Fruit fly (Drosophila melanogaster) whole organism, embryonic: ENCODE results near the gene msl-3.

Experiments
- Blimp-1 ChIP-seq: fragments of 200-800 bp; sonication (Bioruptor generic); optimal IDR thresholded peaks from 3 replicates; lab custom pipeline; 2018; ENCODE audit warnings: missing biosample characterization, missing genetic modification characterization, mild to moderate bottlenecking, moderate library complexity, missing genetic modification reagents
- CG10979 ChIP-seq: fragments of 200-800 bp; sonication (Bioruptor generic); optimal IDR thresholded peaks from 2 replicates; lab custom pipeline; 2018; ENCODE audit warnings: missing biosample characterization, mild to moderate bottlenecking, missing genetic modification characterization, moderate library complexity
- CG11504 ChIP-seq: fragments of 200-800 bp; sonication (Bioruptor generic); optimal IDR thresholded peaks from 3 replicates; lab custom pipeline; 2019; ENCODE audit warnings: missing biosample characterization, mild to moderate bottlenecking, missing genetic modification characterization, moderate library complexity
- CG11723 ChIP-seq: fragments of 200-800 bp; sonication (Bioruptor generic); optimal IDR thresholded peaks from 2 replicates; lab custom pipeline; 2017; ENCODE audit warnings: missing biosample characterization, mild to moderate bottlenecking, missing genetic modification characterization
- CG12104 ChIP-seq: fragments of 200-800 bp; sonication (Bioruptor generic); optimal IDR thresholded peaks from 3 replicates; lab custom pipeline; 2016; ENCODE audit warnings: missing biosample characterization, missing genetic modification characterization
- CG14710 ChIP-seq: fragments of 200-800 bp; sonication (Bioruptor generic); optimal IDR thresholded peaks from 3 replicates; lab custom pipeline; 2019; ENCODE audit warnings: missing biosample characterization, mild to moderate bottlenecking, missing genetic modification characterization, moderate library complexity
- CG15269 ChIP-seq: fragments of 200-800 bp; sonication (Bioruptor generic); optimal IDR thresholded peaks from 2 replicates; lab custom pipeline; 2018; ENCODE audit warnings: missing biosample characterization, mild to moderate bottlenecking, missing genetic modification characterization, moderate library complexity
- CG15479 ChIP-seq: fragments of 200-800 bp; sonication (Bioruptor generic); optimal IDR thresholded peaks from 3 replicates; lab custom pipeline; 2019; ENCODE audit warnings: missing biosample characterization, mild to moderate bottlenecking, missing genetic modification characterization, moderate library complexity
- CG1602 ChIP-seq: fragments of 200-800 bp; sonication (Bioruptor generic); optimal IDR thresholded peaks from 3 replicates; lab custom pipeline; 2016; ENCODE audit warnings: missing biosample characterization, missing genetic modification characterization
- CG16863 ChIP-seq: fragments of 200-800 bp; sonication (Bioruptor generic); optimal IDR thresholded peaks from 3 replicates; lab custom pipeline; 2016; ENCODE audit warnings: missing biosample characterization, missing genetic modification characterization
- CG18262 ChIP-seq: fragments of 200-800 bp; optimal IDR thresholded peaks from 3 replicates; lab custom pipeline; 2019; ENCODE audit warnings: missing biosample characterization, mild to moderate bottlenecking, missing genetic modification characterization, moderate library complexity
- CG2678 ChIP-seq: fragments of 200-800 bp; sonication (Bioruptor generic); optimal IDR thresholded peaks from 3 replicates; lab custom pipeline; 2019; ENCODE audit warnings: missing biosample characterization, mild to moderate bottlenecking, missing genetic modification characterization, moderate library complexity
- CG2712 ChIP-seq: fragments of 200-800 bp; optimal IDR thresholded peaks from 3 replicates; lab custom pipeline; 2019; ENCODE audit warnings: missing biosample characterization, mild to moderate bottlenecking, missing genetic modification characterization, moderate library complexity
- CG30403 ChIP-seq: fragments of 200-800 bp; sonication (Bioruptor generic); optimal IDR thresholded peaks from 3 replicates; lab custom pipeline; 2016; ENCODE audit warnings: missing biosample characterization, missing genetic modification characterization
- CG30431 ChIP-seq: fragments of 200-800 bp; sonication (Bioruptor generic); optimal IDR thresholded peaks from 2 replicates; lab custom pipeline; 2017; ENCODE audit warnings: missing biosample characterization, missing genetic modification characterization
- CG32772 ChIP-seq: fragments of 200-800 bp; sonication (Bioruptor generic); IDR thresholded peaks from 2 replicates; pipeline ENCODE4 v1.3.6; 2022; ENCODE audit warnings: missing biosample characterization, missing genetic modification characterization
- CG3726 ChIP-seq: fragments of 200-800 bp; sonication (Bioruptor generic); IDR thresholded peaks from 3 replicates; pipeline ENCODE4, ENCODE4 v1.3.6; 2022; ENCODE audit warnings: missing biosample characterization, missing genetic modification characterization
- CG4282 ChIP-seq: fragments of 200-800 bp; sonication (Bioruptor generic); optimal IDR thresholded peaks from 2 replicates; lab custom pipeline; 2016; ENCODE audit warnings: missing biosample characterization, missing genetic modification characterization
- CG4404 ChIP-seq: fragments of 200-800 bp; sonication (Bioruptor generic); IDR thresholded peaks from 2 replicates; pipeline ENCODE4 v1.3.6; 2022; ENCODE audit warnings: missing biosample characterization, missing genetic modification characterization
- CG6683 ChIP-seq: fragments of 200-800 bp; sonication (Bioruptor generic); optimal IDR thresholded peaks from 2 replicates; lab custom pipeline; 2017; ENCODE audit warnings: missing biosample characterization, mild to moderate bottlenecking, missing genetic modification characterization, missing genetic modification reagents
- CG7839 ChIP-seq: fragments of 200-800 bp; sonication (Bioruptor generic); optimal IDR thresholded peaks from 3 replicates; lab custom pipeline; 2018; ENCODE audit warnings: missing biosample characterization, mild to moderate bottlenecking, missing genetic modification characterization, moderate library complexity
- CG9437 ChIP-seq: fragments of 200-800 bp; sonication (Bioruptor generic); optimal IDR thresholded peaks from 2 replicates; lab custom pipeline; 2018; ENCODE audit warnings: missing biosample characterization, mild to moderate bottlenecking, missing genetic modification characterization
- Chrac-16 ChIP-seq: fragments of 200-800 bp; sonication (Bioruptor generic); optimal IDR thresholded peaks from 3 replicates; lab custom pipeline; 2016; ENCODE audit warnings: missing biosample characterization, missing genetic modification characterization
- Dip2 ChIP-seq: fragments of 200-800 bp; sonication (Bioruptor generic); IDR thresholded peaks from 2 replicates; pipeline ENCODE4 v1.3.6; 2022; ENCODE audit warnings: missing biosample characterization, missing genetic modification characterization
- Dip3 ChIP-seq: fragments of 200-800 bp; sonication (Bioruptor generic); optimal IDR thresholded peaks from 3 replicates; lab custom pipeline; 2016; ENCODE audit warnings: missing biosample characterization, missing genetic modification characterization
- Hr51 ChIP-seq, 2 experiments: fragments of 200-800 bp; sonication (Bioruptor generic); optimal IDR thresholded peaks; 2 replicates in 1 of 2; 3 replicates in 1 of 2; lab custom pipeline; 2016 to 2018; ENCODE audit warnings: missing biosample characterization in 2 of 2, missing genetic modification characterization in 2 of 2, mild to moderate bottlenecking in 1 of 2, moderate library complexity in 1 of 2
- Lim3 ChIP-seq: fragments of 200-800 bp; sonication (Bioruptor generic); IDR thresholded peaks from 2 replicates; pipeline ENCODE4 v1.3.6; 2022; ENCODE audit warnings: missing biosample characterization, missing genetic modification characterization
- Med ChIP-seq: fragments of 200-800 bp; sonication (Bioruptor generic); peaks from one replicate; lab custom pipeline; 2016; ENCODE audit warnings: missing biosample characterization, missing genetic modification characterization, mild to moderate bottlenecking, inconsistent platforms, moderate library complexity
- NFAT ChIP-seq: fragments of 200-800 bp; sonication (Bioruptor generic); IDR thresholded peaks from 2 replicates; pipeline ENCODE4 v1.3.6; 2022; ENCODE audit warnings: missing biosample characterization, missing genetic modification characterization
- Neu2 ChIP-seq: fragments of 200-800 bp; sonication (Bioruptor generic); optimal IDR thresholded peaks from 3 replicates; lab custom pipeline; 2016; ENCODE audit warnings: missing biosample characterization, missing genetic modification characterization, borderline replicate concordance
- Oli ChIP-seq: fragments of 200-800 bp; sonication (Bioruptor generic); optimal IDR thresholded peaks from 2 replicates; lab custom pipeline; 2018; ENCODE audit warnings: missing biosample characterization, mild to moderate bottlenecking, missing genetic modification characterization, moderate library complexity
- Sox100B ChIP-seq: fragments of 200-800 bp; sonication (Bioruptor generic); optimal IDR thresholded peaks from 3 replicates; lab custom pipeline; 2018; ENCODE audit warnings: missing biosample characterization, mild to moderate bottlenecking, missing genetic modification characterization
- Sox102F ChIP-seq: fragments of 200-800 bp; sonication (Bioruptor generic); optimal IDR thresholded peaks from 2 replicates; lab custom pipeline; 2018; ENCODE audit warnings: missing biosample characterization, mild to moderate bottlenecking, missing genetic modification characterization, moderate library complexity
- Xbp1 ChIP-seq: fragments of 200-800 bp; sonication (Bioruptor generic); optimal IDR thresholded peaks from 3 replicates; lab custom pipeline; 2016; ENCODE audit warnings: missing biosample characterization, mild to moderate bottlenecking, missing genetic modification characterization
- az2 ChIP-seq: fragments of 200-800 bp; sonication (Bioruptor generic); optimal IDR thresholded peaks from 3 replicates; lab custom pipeline; 2016; ENCODE audit warnings: missing biosample characterization, missing genetic modification characterization
- bsh ChIP-seq, 2 experiments: fragments of 200-800 bp; sonication (Bioruptor generic); optimal IDR thresholded peaks; 2 replicates each; lab custom pipeline; 2017 to 2018; ENCODE audit warnings: mild to moderate bottlenecking in 2 of 2, missing biosample characterization in 2 of 2, missing genetic modification characterization in 2 of 2, moderate library complexity in 1 of 2
- dysf ChIP-seq: fragments of 200-800 bp; sonication (Bioruptor generic); IDR thresholded peaks from 3 replicates; pipeline ENCODE4 v1.3.6; 2022; ENCODE audit warnings: missing biosample characterization, missing genetic modification characterization
- emc ChIP-seq: fragments of 200-800 bp; sonication (Bioruptor generic); optimal IDR thresholded peaks from 2 replicates; lab custom pipeline; 2016; ENCODE audit warnings: missing biosample characterization, missing genetic modification characterization
- eve ChIP-seq, 2 experiments: fragments of >200 bp; optimal IDR thresholded peaks; 2 replicates each; lab custom pipeline; 2017; ENCODE audit warnings: missing biosample characterization in 2 of 2, missing genetic modification characterization in 2 of 2
- fd96Cb ChIP-seq: fragments of 200-800 bp; sonication (Bioruptor generic); optimal IDR thresholded peaks from 2 replicates; lab custom pipeline; 2018; ENCODE audit warnings: missing biosample characterization, mild to moderate bottlenecking, missing genetic modification characterization, moderate library complexity
- grau ChIP-seq: fragments of 200-800 bp; optimal IDR thresholded peaks from 3 replicates; lab custom pipeline; 2019; ENCODE audit warnings: missing biosample characterization, mild to moderate bottlenecking, missing genetic modification characterization, moderate library complexity
- jigr1 ChIP-seq: fragments of 200-800 bp; sonication (Bioruptor generic); IDR thresholded peaks from 3 replicates; pipeline ENCODE4 v1.3.6; 2022; ENCODE audit warnings: missing biosample characterization, missing genetic modification characterization
- lilli ChIP-seq: fragments of 200-800 bp; sonication (Bioruptor generic); optimal IDR thresholded peaks from 3 replicates; lab custom pipeline; 2016; ENCODE audit warnings: missing biosample characterization, missing genetic modification characterization
- lola ChIP-seq, 3 experiments: fragments of >200 bp in 2 of 3; fragments of 200-800 bp in 1 of 3; sonication (Bioruptor generic) in 1 of 3; optimal IDR thresholded peaks; 2 replicates each; lab custom pipeline; 2017 to 2019; ENCODE audit warnings: missing biosample characterization in 3 of 3, missing genetic modification characterization in 3 of 3, mild to moderate bottlenecking in 1 of 3, moderate library complexity in 1 of 3
- nmo ChIP-seq: fragments of 200-800 bp; sonication (Bioruptor generic); optimal IDR thresholded peaks from 2 replicates; lab custom pipeline; 2018; ENCODE audit warnings: missing biosample characterization, mild to moderate bottlenecking, missing genetic modification characterization, moderate library complexity
- rib ChIP-seq: fragments of 200-800 bp; sonication (Bioruptor generic); IDR thresholded peaks from 2 replicates; pipeline ENCODE4 v1.3.6; 2022; ENCODE audit warnings: missing biosample characterization, missing genetic modification characterization
- salm ChIP-seq: fragments of 200-800 bp; sonication (Bioruptor generic); optimal IDR thresholded peaks from 2 replicates; lab custom pipeline; 2018; ENCODE audit warnings: missing biosample characterization, mild to moderate bottlenecking, missing genetic modification characterization
- wek ChIP-seq: fragments of 200-800 bp; sonication (Bioruptor generic); optimal IDR thresholded peaks from 3 replicates; lab custom pipeline; 2018; ENCODE audit warnings: missing biosample characterization, mild to moderate bottlenecking, missing genetic modification characterization, moderate library complexity

msl-3 gene

DNA sequence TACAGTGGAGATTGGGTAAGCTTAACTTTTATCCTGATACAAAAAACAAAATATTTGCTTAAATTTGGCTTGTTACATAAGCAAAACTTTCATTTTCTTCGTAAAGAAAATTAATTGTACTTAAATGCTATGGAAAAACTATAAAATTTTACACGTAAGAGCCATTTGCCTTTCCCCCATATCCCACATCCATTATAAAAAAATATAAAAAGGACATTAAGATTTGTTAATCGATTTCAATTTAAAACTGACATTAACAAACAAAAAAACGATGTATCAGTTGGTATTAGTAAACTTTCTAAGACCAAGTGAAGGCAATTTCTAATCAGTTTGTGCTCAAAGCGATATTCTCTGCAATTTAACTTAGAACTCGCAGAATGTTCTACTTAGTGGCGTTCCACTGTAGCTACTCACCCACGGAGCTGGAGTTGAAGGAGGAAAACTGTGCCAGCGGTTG lies 30.2 kb upstream of the msl-3 start (continued):
- TF ChIP-seq fd96Cb (tag; lab: Kevin White, UChicago): peak; percentile 12
- no peak for TF ChIP-seq salm (tag; lab: Kevin White, UChicago)
- no peak for TF ChIP-seq emc (GFP tag; lab: Kevin White, UChicago)
- TF ChIP-seq jigr1 (GFP tag; lab: Robert Waterston, UW): no peak
- peak; percentile 43 for TF ChIP-seq Neu2
- TF ChIP-seq Xbp1 (GFP tag; lab: Kevin White, UChicago): no peak
- TF ChIP-seq dysf: no peak
- no peak for TF ChIP-seq NFAT
- TF ChIP-seq lilli (GFP tag; lab: Kevin White, UChicago): peak; percentile 27
- no peak for TF ChIP-seq Dip2 (GFP tag; lab: Robert Waterston, UW)
- TF ChIP-seq nmo (GFP tag; lab: Kevin White, UChicago): peak; percentile 41
- TF ChIP-seq CG1602 (GFP tag; lab: Kevin White, UChicago): peak; percentile 14
- no peak for TF ChIP-seq CG32772
- TF ChIP-seq CG9437 (GFP tag; lab: Kevin White, UChicago): peak; percentile 22
- TF ChIP-seq CG3726 (GFP tag; lab: Robert Waterston, UW): no peak
- TF ChIP-seq CG14710 (tag; lab: Kevin White, UChicago): peak; percentile 29

DNA sequence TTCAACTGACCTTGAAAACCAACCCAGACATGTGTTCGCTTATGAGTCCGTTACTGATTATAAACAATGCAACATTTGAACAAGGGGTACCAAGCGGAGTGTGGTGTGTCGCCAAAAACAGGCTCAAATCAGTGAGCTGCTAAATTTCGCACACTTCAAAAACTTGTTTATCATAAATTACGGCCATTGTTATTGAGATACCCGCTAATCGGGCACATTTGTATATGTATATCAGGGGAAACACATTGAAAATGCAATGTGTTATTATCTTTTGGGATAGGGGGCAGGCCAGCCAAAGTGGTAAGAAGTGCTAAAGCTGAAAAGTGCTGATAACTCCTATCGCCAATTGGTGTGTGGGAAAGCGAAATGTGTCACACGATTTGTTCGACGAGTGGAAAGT lies 28.9 kb upstream of the msl-3 start:
- TF ChIP-seq Med (GFP tag; lab: Kevin White, UChicago) (peak; percentile 42), CG4282 (GFP tag; lab: Kevin White, UChicago) (no peak), CG15479 (peak; percentile 69)

DNA sequence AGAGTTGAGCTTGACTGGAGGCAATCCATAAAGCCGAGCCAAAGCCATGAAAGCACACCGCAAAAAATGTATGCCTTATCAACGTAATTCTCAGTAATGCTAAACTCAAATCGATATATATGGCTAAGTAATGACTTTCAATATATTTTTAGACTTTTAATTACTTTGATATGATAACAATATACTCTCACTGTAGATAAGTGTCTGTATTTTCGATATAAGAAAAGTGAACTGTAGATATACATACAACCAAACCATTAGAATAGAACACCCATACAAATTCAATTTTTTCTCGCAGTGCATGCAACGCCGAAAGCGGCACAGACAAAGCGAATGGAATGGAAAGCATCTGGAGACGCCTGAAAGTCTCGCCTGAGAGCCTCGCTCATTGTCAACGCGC lies 28.3 kb upstream of the msl-3 start:
- TF ChIP-seq CG2712 (tag; lab: Kevin White, UChicago) (peak; percentile 19), Chrac-16 (no peak), CG7839 (tag; lab: Kevin White, UChicago) (peak; percentile 14), CG11504 (tag; lab: Kevin White, UChicago) (peak; percentile 42), CG30431 (GFP tag; lab: Kevin White, UChicago) (no peak), CG12104 (no peak), lola (GFP tag; optimal IDR thresholded peaks at IDR 0.05; lab: Kevin White, UChicago) (peak in 1 of 3 experiments; percentile 5), CG2678 (tag; lab: Kevin White, UChicago) (peak; percentile 40), CG15269 (tag; lab: Kevin White, UChicago) (peak; percentile 11), CG11723 (GFP tag; lab: Kevin White, UChicago) (no peak), Hr51 (GFP tag; optimal IDR thresholded peaks at IDR 0.05; lab: Kevin White, UChicago) (peak in 1 of 2 experiments; percentile 28), az2 (GFP tag; lab: Kevin White, UChicago) (peak; percentile 8), CG10979 (tag; lab: Kevin White, UChicago) (peak; percentile 37), rib (GFP tag; lab: Robert Waterston, UW) (no peak), eve (GFP tag; optimal IDR thresholded peaks at IDR 0.05; lab: Kevin White, UChicago) (no peak), Lim3 (GFP tag; lab: Robert Waterston, UW) (no peak), CG6683 (GFP tag; lab: Kevin White, UChicago) (no peak), Oli (tag; lab: Kevin White, UChicago) (peak; percentile 22), Xbp1 (GFP tag; lab: Kevin White, UChicago) (peak; percentile 2), wek (GFP tag; lab: Kevin White, UChicago) (no peak), CG16863 (no peak), Dip3 (GFP tag; lab: Kevin White, UChicago) (no peak), Blimp-1 (peak; percentile 34), CG18262 (tag; lab: Kevin White, UChicago) (peak; percentile 22), Sox100B (GFP tag; lab: Kevin White, UChicago) (peak; percentile 2), Sox102F (peak; percentile 36), bsh (GFP tag; optimal IDR thresholded peaks at IDR 0.05; lab: Kevin White, UChicago) (peak; percentile 8 to 30), grau (tag; lab: Kevin White, UChicago) (peak; percentile 24), CG30403 (GFP tag; lab: Kevin White, UChicago) (peak; percentile 13), CG4404 (GFP tag; lab: Robert Waterston, UW) (no peak)
